Worm (Caenorhabditis elegans) whole organism, late embryonic: ENCODE results near the gene R09A1.3.

ENCODE experiments used
- elt-2 ChIP-seq: sonication (generic microtip); optimal IDR thresholded peaks from 2 replicates; lab custom pipeline; 2016; ENCODE audit warnings: missing genetic modification reagents, missing genetic modification characterization, missing compliant biosample characterization
- fkh-10 ChIP-seq: fragments of 150-350 bp; optimal IDR thresholded peaks from 2 replicates; lab custom pipeline; 2014; ENCODE audit warnings: missing biosample characterization, missing genetic modification reagents, missing genetic modification characterization

- TF ChIP-seq elt-2 (no peak), fkh-10 (GFP tag; lab: Kevin White, UChicago) (no peak)
These were observed 11.2 kb upstream of the R09A1.3 start for ce11 chrV:1038074-1038473.
